Worm (Caenorhabditis elegans): ENCODE results near the gene F40F4.7.

Gene F40F4.7

DNA sequence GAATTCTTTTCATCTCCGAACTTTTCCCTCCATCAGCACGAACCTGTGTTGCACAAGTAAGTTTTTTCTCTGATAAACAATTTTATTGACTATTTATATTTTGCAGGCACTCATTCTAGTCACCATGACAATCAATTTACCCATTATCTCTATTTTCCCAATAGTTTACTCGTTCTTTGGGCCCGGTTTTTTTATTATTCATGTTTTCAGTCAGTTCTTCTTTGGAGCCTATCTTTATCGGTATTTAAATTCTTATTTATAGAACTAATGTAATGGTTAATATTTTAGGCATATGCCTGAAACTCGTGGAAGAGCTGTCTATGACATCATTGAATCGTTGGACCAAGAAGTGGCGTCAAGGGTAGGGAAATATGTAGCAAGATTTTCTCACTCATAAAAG, 39.2 kb upstream of the F40F4.7 start:
- no peak for TF ChIP-seq ama-1 (optimal IDR thresholded peaks at IDR 0.05)
- TF ChIP-seq K09A11.1 (tag; optimal IDR thresholded peaks at IDR 0.05; ENCODE audit: insufficient read depth): no peak
- TF ChIP-seq sdc-2 (tag; optimal IDR thresholded peaks at IDR 0.05): no peak
- TF ChIP-seq ceh-14 (tag; optimal IDR thresholded peaks at IDR 0.05): no peak
- no peak for TF ChIP-seq F13H6.1 (tag; optimal IDR thresholded peaks at IDR 0.05)
- no peak for TF ChIP-seq K02D7.2 (tag; optimal IDR thresholded peaks at IDR 0.05)
- no peak for TF ChIP-seq elt-2 (tag; optimal IDR thresholded peaks at IDR 0.05)
- no peak for TF ChIP-seq fkh-10 (GFP tag; optimal IDR thresholded peaks at IDR 0.05)
- TF ChIP-seq hlh-6 (tag; optimal IDR thresholded peaks at IDR 0.05): no peak
- TF ChIP-seq odd-2 (tag; optimal IDR thresholded peaks at IDR 0.05): no peak
- no peak for TF ChIP-seq sox-2 (GFP tag; IDR thresholded peaks at IDR 0.05)
- TF ChIP-seq C38D4.7 (GFP tag; optimal IDR thresholded peaks at IDR 0.05): no peak
- no peak for TF ChIP-seq nhr-232 (tag; optimal IDR thresholded peaks at IDR 0.05)
- no peak for TF ChIP-seq nfya-1 (tag; optimal IDR thresholded peaks at IDR 0.05)
- TF ChIP-seq ceh-22 (tag; optimal IDR thresholded peaks at IDR 0.05): no peak
- TF ChIP-seq ceh-19 (GFP tag; optimal IDR thresholded peaks at IDR 0.05): no peak
- TF ChIP-seq hlh-30 (tag; optimal IDR thresholded peaks at IDR 0.05; ENCODE audit: insufficient read depth): no peak
- TF ChIP-seq rnt-1 (tag; optimal IDR thresholded peaks at IDR 0.05): no peak
- TF ChIP-seq dve-1 (tag; optimal IDR thresholded peaks at IDR 0.05): no peak
- TF ChIP-seq ahr-1 (tag; optimal IDR thresholded peaks at IDR 0.05): no peak

DNA sequence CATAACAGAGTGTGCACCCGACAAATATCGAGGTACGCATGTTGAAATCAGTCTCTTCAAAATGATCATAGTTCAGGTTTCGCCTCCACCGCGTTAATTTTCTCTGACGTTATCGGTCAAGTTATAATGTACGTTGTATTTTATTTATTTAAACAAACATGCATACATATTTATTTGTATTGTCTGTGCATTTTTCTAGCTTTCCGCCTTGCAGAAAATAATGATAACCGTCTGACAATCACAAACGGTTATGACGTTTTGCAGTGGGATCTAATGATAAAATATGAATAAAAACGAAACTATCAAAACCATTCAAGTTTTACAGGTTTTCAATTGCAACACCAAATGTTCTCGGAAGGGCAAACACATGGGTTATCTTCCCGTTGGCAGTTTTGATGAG, 37.5 kb upstream of the F40F4.7 start:
- TF ChIP-seq nfya-1 (tag; optimal IDR thresholded peaks at IDR 0.05): no peak
- peak; percentile 3 for TF ChIP-seq elt-2 (tag; optimal IDR thresholded peaks at IDR 0.05)

DNA sequence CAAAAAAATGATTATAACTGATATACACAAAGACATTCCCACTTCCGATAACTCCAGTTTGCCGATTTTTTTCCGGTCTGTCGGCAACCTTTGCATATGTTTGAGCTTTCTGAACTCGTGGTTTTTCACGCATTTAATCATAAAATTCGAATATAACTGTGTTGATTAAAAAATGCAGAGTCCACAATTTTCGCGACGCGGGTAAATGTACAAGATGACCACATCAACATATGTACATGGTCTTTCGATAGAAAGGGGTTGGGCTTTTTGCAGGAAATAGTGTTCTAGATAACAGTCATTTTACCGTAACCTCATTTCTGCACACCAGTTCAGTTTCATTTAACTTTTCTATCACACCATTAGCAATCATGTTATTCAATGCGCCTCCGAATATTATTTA, 36.6 kb upstream of the F40F4.7 start, which contains the start of gene K09C4.5:
TSS of gene K09C4.5 (plus strand) at position 326 of the 400 bp plus-strand sequence.
- no peak for TF ChIP-seq hlh-13 (GFP tag; optimal IDR thresholded peaks at IDR 0.05)
- TF ChIP-seq ceh-19 (GFP tag; optimal IDR thresholded peaks at IDR 0.05): no peak
- TF ChIP-seq odd-2 (tag; optimal IDR thresholded peaks at IDR 0.05): no peak

DNA sequence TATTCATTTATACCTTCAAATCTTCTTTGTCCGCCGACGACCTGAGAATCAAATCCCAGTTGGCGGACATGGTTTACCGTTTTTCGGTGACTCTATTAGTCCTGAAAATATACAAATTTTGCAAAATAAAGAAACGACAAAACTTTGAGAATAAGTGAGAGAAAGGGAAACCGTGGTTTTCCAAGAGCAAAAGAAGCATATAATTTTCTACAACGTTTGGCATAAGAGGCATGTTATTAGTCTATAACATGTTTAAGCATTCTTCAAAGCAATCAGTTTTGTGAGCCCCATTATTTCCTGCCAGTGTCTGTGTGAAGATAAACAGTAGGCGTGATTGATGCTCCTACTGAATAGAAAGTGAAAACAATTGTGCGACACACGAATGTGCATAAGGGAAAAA, 34.4 kb upstream of the F40F4.7 start, which contains the start of gene K09C4.10:
TSS of gene K09C4.10 (minus strand) at position 101 of the 400 bp plus-strand sequence.
- no peak for TF ChIP-seq dmd-4 (tag; optimal IDR thresholded peaks at IDR 0.05; ENCODE audit: borderline replicate concordance)
- no peak for TF ChIP-seq ets-4 (tag; optimal IDR thresholded peaks at IDR 0.05)
- TF ChIP-seq ceh-14 (tag; optimal IDR thresholded peaks at IDR 0.05): no peak
- no peak for TF ChIP-seq lin-11 (tag; optimal IDR thresholded peaks at IDR 0.05)
- TF ChIP-seq nfya-1 (tag; optimal IDR thresholded peaks at IDR 0.05): no peak
- TF ChIP-seq ceh-24 (tag; optimal IDR thresholded peaks at IDR 0.05): no peak
- TF ChIP-seq Y22D7AL.16 (tag; optimal IDR thresholded peaks at IDR 0.05): no peak
- no peak for TF ChIP-seq pax-1 (tag; optimal IDR thresholded peaks at IDR 0.05)
- no peak for TF ChIP-seq hlh-30 (tag; optimal IDR thresholded peaks at IDR 0.05; ENCODE audit: insufficient read depth)
- no peak for TF ChIP-seq ama-1 (optimal IDR thresholded peaks at IDR 0.05)
- TF ChIP-seq unc-86 (tag; optimal IDR thresholded peaks at IDR 0.05): no peak
- no peak for TF ChIP-seq npax-4 (tag; optimal IDR thresholded peaks at IDR 0.05)
- TF ChIP-seq K02D7.2 (tag; optimal IDR thresholded peaks at IDR 0.05): no peak
- TF ChIP-seq ahr-1 (tag; optimal IDR thresholded peaks at IDR 0.05): no peak
- no peak for TF ChIP-seq ref-2 (tag; optimal IDR thresholded peaks at IDR 0.05)
- no peak for TF ChIP-seq pha-4 (tag; optimal IDR thresholded peaks at IDR 0.05)
- TF ChIP-seq T23F11.4 (GFP tag; optimal IDR thresholded peaks at IDR 0.05): no peak
- no peak for TF ChIP-seq eyg-1 (tag; optimal IDR thresholded peaks at IDR 0.05)
- no peak for TF ChIP-seq ztf-16 (tag; optimal IDR thresholded peaks at IDR 0.05)
- TF ChIP-seq hlh-15 (tag; optimal IDR thresholded peaks at IDR 0.05): no peak

DNA sequence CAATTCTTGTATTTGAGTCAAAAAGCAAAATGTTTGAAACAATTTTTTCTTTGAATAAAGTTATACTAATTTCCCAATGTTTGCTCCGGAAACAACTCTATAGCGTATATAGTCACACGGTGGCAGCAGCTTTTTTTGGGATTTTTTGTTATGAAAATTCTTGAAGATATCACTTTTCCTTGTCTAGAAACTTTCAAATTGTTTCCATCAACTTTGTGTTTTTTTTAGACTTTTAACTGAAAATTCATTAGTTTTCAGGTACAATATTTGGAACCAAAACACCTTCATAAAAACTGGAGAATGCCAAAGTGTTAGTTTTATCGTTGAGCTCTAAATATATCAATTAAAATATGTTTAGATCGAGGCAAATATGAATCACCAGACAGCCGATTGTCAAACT, 26.8 kb upstream of the F40F4.7 start, which contains the start of gene K09C4.7:
TSS of gene K09C4.7 (plus strand) at position 301 of the 400 bp plus-strand sequence.
- TF ChIP-seq ceh-45 (GFP tag; IDR thresholded peaks at IDR 0.05) (no peak), gmeb-2 (tag; optimal IDR thresholded peaks at IDR 0.05) (no peak), fkh-10 (GFP tag; optimal IDR thresholded peaks at IDR 0.05) (no peak), C08G9.2 (tag; optimal IDR thresholded peaks at IDR 0.05) (no peak), ceh-2 (tag; optimal IDR thresholded peaks at IDR 0.05) (no peak), tbx-2 (tag; optimal IDR thresholded peaks at IDR 0.05) (no peak), pha-4 (tag; optimal IDR thresholded peaks at IDR 0.05) (no peak)

Data from whole organism, late embryonic.